Worm (Caenorhabditis elegans) whole organism, L4 larva: ENCODE data around the gene R07D5.2.

Experiments used
- F26F4.8 ChIP-seq: fragments of 200-800 bp; sonication (Bioruptor generic); conservative IDR thresholded peaks from 2 replicates; pipeline ENCODE4 v1.3.6; 2022; ENCODE audit warnings: missing genetic modification characterization, missing compliant biosample characterization
- F44E2.7 ChIP-seq: fragments of 200-800 bp; sonication (Bioruptor generic); IDR thresholded peaks from 2 replicates; pipeline ENCODE4 v2.1.2; 2022; ENCODE audit warnings: missing genetic modification characterization, missing compliant biosample characterization
- F49E8.2 ChIP-seq: sonication (generic microtip); optimal IDR thresholded peaks from 2 replicates; lab custom pipeline; 2016; ENCODE audit warnings: missing compliant biosample characterization, mild to moderate bottlenecking, missing genetic modification characterization, borderline replicate concordance
- R02D3.7 ChIP-seq: fragments of 150-350 bp; sonication (generic microtip); optimal IDR thresholded peaks from 3 replicates; lab custom pipeline; 2014; ENCODE audit warnings: missing biosample characterization, missing genetic modification characterization
- ZK337.2 ChIP-seq: fragments of 200-800 bp; sonication (Bioruptor generic); IDR thresholded peaks from 2 replicates; pipeline ENCODE4 v1.3.6; 2022; ENCODE audit warnings: missing genetic modification reagents, missing genetic modification characterization, missing compliant biosample characterization
- ceh-20 ChIP-seq: fragments of 200-800 bp; sonication (Bioruptor generic); IDR thresholded peaks from 2 replicates; pipeline ENCODE4 v1.3.6; 2022; ENCODE audit warnings: missing genetic modification reagents, missing genetic modification characterization, missing compliant biosample characterization
- ceh-28 ChIP-seq: fragments of 150-350 bp; optimal IDR thresholded peaks from 2 replicates; lab custom pipeline; 2014; ENCODE audit warnings: missing biosample characterization, missing genetic modification reagents, missing genetic modification characterization
- ceh-32 ChIP-seq: sonication (generic microtip); optimal IDR thresholded peaks from 2 replicates; lab custom pipeline; 2016; ENCODE audit warnings: mild to moderate bottlenecking, missing genetic modification characterization, missing compliant biosample characterization; ENCODE audit not compliant: poor library complexity
- ceh-62 ChIP-seq: sonication (generic microtip); optimal IDR thresholded peaks from 2 replicates; lab custom pipeline; 2017; ENCODE audit warnings: missing biosample characterization, missing genetic modification characterization
- cey-2 ChIP-seq: sonication (generic microtip); optimal IDR thresholded peaks from 3 replicates; lab custom pipeline; 2017; ENCODE audit warnings: missing genetic modification characterization, mild to moderate bottlenecking, missing compliant biosample characterization, antibody characterized with exemption, borderline replicate concordance; ENCODE audit not compliant: insufficient read depth
- daf-8 ChIP-seq: fragments of 200-800 bp; sonication (Bioruptor generic); IDR thresholded peaks from 2 replicates; pipeline ENCODE4 v1.3.6; 2022; ENCODE audit warnings: missing genetic modification characterization, missing compliant biosample characterization
- dpl-1 ChIP-seq: fragments of 150-350 bp; optimal IDR thresholded peaks from 2 replicates; lab custom pipeline; 2014; ENCODE audit warnings: missing biosample characterization, missing genetic modification reagents, missing genetic modification characterization
- egl-27 ChIP-seq: sonication (generic microtip); optimal IDR thresholded peaks from 3 replicates; lab custom pipeline; 2017; ENCODE audit warnings: missing biosample characterization, missing genetic modification reagents, missing genetic modification characterization
- egl-43 ChIP-seq: fragments of 200-800 bp; sonication (Bioruptor generic); IDR thresholded peaks from 2 replicates; pipeline ENCODE4 v1.3.6; 2022; ENCODE audit warnings: missing genetic modification reagents, missing genetic modification characterization, missing compliant biosample characterization
- hif-1 ChIP-seq, 2 experiments: sonication (generic microtip); optimal IDR thresholded peaks; 2 replicates each; lab custom pipeline; 2016 to 2017; ENCODE audit warnings: missing compliant biosample characterization in 2 of 2, missing genetic modification characterization in 2 of 2, missing genetic modification reagents in 2 of 2, missing genotype in 2 of 2, mild to moderate bottlenecking in 1 of 2
- hlh-11 ChIP-seq: fragments of 200-800 bp; sonication (Bioruptor generic); optimal IDR thresholded peaks from 2 replicates; lab custom pipeline; 2018; ENCODE audit warnings: mild to moderate bottlenecking, missing genetic modification characterization, missing compliant biosample characterization
- hlh-30 ChIP-seq: sonication (generic microtip); optimal IDR thresholded peaks from 2 replicates; lab custom pipeline; 2017; ENCODE audit warnings: antibody characterized with exemption, mild to moderate bottlenecking, missing genetic modification characterization, missing compliant biosample characterization; ENCODE audit not compliant: insufficient read depth
- hmg-1.1 ChIP-seq: fragments of 200-800 bp; sonication (Bioruptor generic); IDR thresholded peaks from 2 replicates; pipeline ENCODE4 v1.3.6; 2022; ENCODE audit warnings: missing genetic modification reagents, missing genetic modification characterization, missing compliant biosample characterization
- jun-1 ChIP-seq: fragments of 150-350 bp; optimal IDR thresholded peaks from 2 replicates; lab custom pipeline; 2014; ENCODE audit warnings: missing biosample characterization, missing genetic modification reagents, missing genetic modification characterization
- lin-13 ChIP-seq: fragments of 150-350 bp; optimal IDR thresholded peaks from 2 replicates; lab custom pipeline; 2014; ENCODE audit warnings: missing biosample characterization, missing genetic modification reagents, missing genetic modification characterization
- lin-15B ChIP-seq: fragments of 150-350 bp; sonication (generic microtip); optimal IDR thresholded peaks from 3 replicates; lab custom pipeline; 2014; ENCODE audit warnings: missing biosample characterization, missing genetic modification characterization
- mdl-1 ChIP-seq, 2 experiments: fragments of 150-350 bp in 1 of 2; sonication (generic microtip) in 1 of 2; optimal IDR thresholded peaks; 2 replicates each; lab custom pipeline; 2014 to 2017; ENCODE audit warnings: missing biosample characterization in 2 of 2, missing genetic modification characterization in 2 of 2
- mdt-29 ChIP-seq: fragments of 200-800 bp; sonication (Bioruptor generic); IDR thresholded peaks from 2 replicates; pipeline ENCODE4 v1.3.6; 2022; ENCODE audit warnings: missing genetic modification reagents, missing genetic modification characterization, missing compliant biosample characterization
- mes-2 ChIP-seq: sonication (generic microtip); optimal IDR thresholded peaks from 2 replicates; lab custom pipeline; 2016; ENCODE audit warnings: missing genotype, mild to moderate bottlenecking, missing genetic modification characterization, missing compliant biosample characterization; ENCODE audit not compliant: poor library complexity, severe bottlenecking
- nhr-111 ChIP-seq: fragments of 200-800 bp; sonication (Bioruptor generic); optimal IDR thresholded peaks from 2 replicates; lab custom pipeline; 2018; ENCODE audit warnings: mild to moderate bottlenecking, missing genetic modification characterization, missing compliant biosample characterization
- nhr-25 ChIP-seq: sonication (generic microtip); optimal IDR thresholded peaks from 2 replicates; lab custom pipeline; 2017; ENCODE audit warnings: missing genetic modification characterization, mild to moderate bottlenecking, missing compliant biosample characterization, antibody characterized with exemption, moderate library complexity, borderline replicate concordance; ENCODE audit not compliant: insufficient read depth
- nhr-28 ChIP-seq: fragments of 150-350 bp; optimal IDR thresholded peaks from 2 replicates; lab custom pipeline; 2014; ENCODE audit warnings: missing biosample characterization, missing genetic modification characterization
- nhr-6 ChIP-seq: fragments of 150-350 bp; optimal IDR thresholded peaks from 2 replicates; lab custom pipeline; 2014; ENCODE audit warnings: missing biosample characterization, missing genetic modification characterization
- rbr-2 ChIP-seq: sonication (generic microtip); optimal IDR thresholded peaks from 2 replicates; lab custom pipeline; 2016; ENCODE audit warnings: missing genotype, missing genetic modification characterization, missing compliant biosample characterization
- saeg-2 ChIP-seq: fragments of 200-800 bp; sonication (Bioruptor generic); IDR thresholded peaks from 2 replicates; pipeline ENCODE4 v1.3.6; 2022; ENCODE audit warnings: missing genetic modification reagents, missing genetic modification characterization, missing compliant biosample characterization
- set-16 ChIP-seq: fragments of 200-800 bp; sonication (Bioruptor generic); IDR thresholded peaks from 2 replicates; pipeline ENCODE4 v1.3.6; 2022; ENCODE audit warnings: missing genetic modification reagents, missing genetic modification characterization, missing compliant biosample characterization
- snpc-1.2 ChIP-seq: fragments of 200-800 bp; sonication (Bioruptor generic); IDR thresholded peaks from 2 replicates; pipeline ENCODE4 v1.3.6; 2022; ENCODE audit warnings: missing genetic modification reagents, missing genetic modification characterization, missing compliant biosample characterization
- spr-1 ChIP-seq: sonication (generic microtip); optimal IDR thresholded peaks from 2 replicates; lab custom pipeline; 2016; ENCODE audit warnings: mild to moderate bottlenecking, missing genetic modification characterization, missing compliant biosample characterization
- spr-3 ChIP-seq: fragments of 200-800 bp; sonication (Bioruptor generic); optimal IDR thresholded peaks from 2 replicates; lab custom pipeline; 2018; ENCODE audit warnings: mild to moderate bottlenecking, missing genetic modification characterization, missing compliant biosample characterization
- tra-1 ChIP-seq: fragments of 200-800 bp; sonication (Bioruptor generic); IDR thresholded peaks from 2 replicates; pipeline ENCODE4 v1.3.6; 2022; ENCODE audit warnings: missing genetic modification reagents, missing genetic modification characterization, missing compliant biosample characterization
- unc-130 ChIP-seq: sonication (generic microtip); optimal IDR thresholded peaks from 2 replicates; lab custom pipeline; 2016; ENCODE audit warnings: missing genetic modification reagents, missing genetic modification characterization, missing compliant biosample characterization
- unc-62 ChIP-seq, 3 experiments: fragments of 150-350 bp in 1 of 3; sonication (generic microtip); optimal IDR thresholded peaks in 2 of 3; peaks in 1 of 3; 1 replicate in 1 of 3; 2 replicates in 2 of 3; lab custom pipeline; 2014 to 2017; ENCODE audit warnings: missing biosample characterization in 3 of 3, missing genetic modification characterization in 3 of 3, missing genetic modification reagents in 3 of 3, missing genotype in 1 of 3
- vab-7 ChIP-seq: fragments of 200-800 bp; sonication (Bioruptor generic); IDR thresholded peaks from 2 replicates; pipeline ENCODE4 v1.3.6; 2022; ENCODE audit warnings: missing genetic modification reagents, missing genetic modification characterization, missing compliant biosample characterization
- zfp-2 ChIP-seq: sonication (generic microtip); optimal IDR thresholded peaks from 2 replicates; lab custom pipeline; 2016; ENCODE audit warnings: mild to moderate bottlenecking, missing genetic modification characterization, missing compliant biosample characterization
- ztf-7 ChIP-seq: fragments of 150-350 bp; optimal IDR thresholded peaks from 2 replicates; lab custom pipeline; 2014; ENCODE audit warnings: missing biosample characterization, missing genetic modification characterization

R07D5.2 gene

DNA sequence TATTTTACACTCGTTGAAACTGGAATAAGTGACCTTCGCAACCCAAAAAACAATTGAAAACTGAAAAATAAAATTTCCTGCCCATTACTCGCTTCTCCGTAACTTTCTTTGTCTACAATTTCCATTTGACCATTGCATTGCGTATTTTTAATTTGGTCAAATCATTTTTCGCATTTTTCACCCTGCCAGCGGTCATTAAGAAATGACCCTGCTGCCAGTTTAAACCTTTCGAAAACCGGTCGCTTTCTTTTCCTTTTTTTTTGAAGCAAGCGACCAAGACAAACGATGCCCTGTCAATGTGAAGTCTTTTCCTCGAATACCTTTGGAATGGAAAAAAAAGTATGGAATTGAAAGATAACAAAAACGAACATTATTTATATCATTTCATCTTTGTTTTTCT lies 44.5 kb upstream of the R07D5.2 start:
- TF ChIP-seq zfp-2 (no peak), mdl-1 (tag; optimal IDR thresholded peaks at IDR 0.05; lab: Kevin White, UChicago) (no peak), F44E2.7 (GFP tag; lab: Robert Waterston, UW) (no peak), ztf-7 (tag; lab: Kevin White, UChicago) (no peak), F26F4.8 (GFP tag; lab: Robert Waterston, UW) (no peak), unc-62 (GFP tag; optimal IDR thresholded peaks at IDR 0.05 in 1 of 2; lab: Kevin White, UChicago) (peak in 1 of 2 experiments; percentile 41), unc-62 (tag; optimal IDR thresholded peaks at IDR 0.05; lab: Kevin White, UChicago) (no peak), nhr-6 (tag; lab: Kevin White, UChicago) (no peak), nhr-25 (tag; lab: Kevin White, UChicago) (no peak), ZK337.2 (GFP tag; lab: Robert Waterston, UW) (no peak), jun-1 (tag; lab: Kevin White, UChicago) (no peak), vab-7 (GFP tag; lab: Robert Waterston, UW) (no peak), spr-1 (no peak), cey-2 (peak; percentile 23), hif-1 (tag; optimal IDR thresholded peaks at IDR 0.05; lab: Kevin White, UChicago) (no peak), lin-13 (GFP tag; lab: Kevin White, UChicago) (no peak), hmg-1.1 (GFP tag; lab: Robert Waterston, UW) (no peak), unc-130 (GFP tag; lab: Kevin White, UChicago) (no peak), set-16 (GFP tag; lab: Robert Waterston, UW) (no peak), spr-3 (GFP tag; lab: Kevin White, UChicago) (no peak), snpc-1.2 (GFP tag; lab: Robert Waterston, UW) (no peak), hlh-11 (no peak), ceh-28 (no peak), egl-27 (tag; lab: Kevin White, UChicago) (no peak), R02D3.7 (tag; lab: Kevin White, UChicago) (no peak), egl-43 (GFP tag; lab: Robert Waterston, UW) (no peak), tra-1 (GFP tag; lab: Robert Waterston, UW) (peak; percentile 44; the same call in 1 of the 2 replicates), hlh-30 (tag; lab: Kevin White, UChicago) (no peak), dpl-1 (no peak), nhr-28 (peak; percentile 2), rbr-2 (tag; lab: Kevin White, UChicago) (no peak), saeg-2 (no peak), nhr-111 (GFP tag; lab: Kevin White, UChicago) (no peak), daf-8 (GFP tag; lab: Robert Waterston, UW) (no peak), F49E8.2 (tag; lab: Kevin White, UChicago) (no peak), lin-15B (tag; lab: Kevin White, UChicago) (no peak), mdt-29 (GFP tag; lab: Robert Waterston, UW) (no peak), ceh-20 (GFP tag; lab: Robert Waterston, UW) (peak; percentile 36; the same call in 1 of the 2 replicates), ceh-32 (tag; lab: Kevin White, UChicago) (no peak), ceh-62 (tag; lab: Kevin White, UChicago) (no peak)

DNA sequence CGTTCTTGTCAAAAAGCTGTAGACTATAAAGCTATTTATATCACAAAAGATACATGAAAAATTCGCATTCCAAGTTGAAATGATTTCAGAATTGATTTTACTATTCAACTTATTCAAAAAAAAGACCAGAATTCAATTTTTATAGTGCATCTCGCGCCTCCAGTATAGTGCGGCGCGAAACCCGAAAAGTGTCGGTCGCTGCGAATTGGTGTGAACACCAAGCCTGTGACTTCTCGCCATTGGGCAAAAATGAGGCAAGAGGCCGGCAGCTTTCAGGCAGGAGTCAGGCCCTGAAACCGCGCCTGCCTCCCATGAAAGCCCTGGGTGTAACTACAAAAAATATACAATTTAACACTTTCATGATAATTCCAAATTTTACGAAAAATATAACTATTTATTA lies 42.9 kb upstream of the R07D5.2 start:
- TF ChIP-seq mes-2 (tag; lab: Kevin White, UChicago) (no peak), set-16 (GFP tag; lab: Robert Waterston, UW) (peak; percentile 21; the same call in 1 of the 2 replicates)
- TF ChIP-seq, all 104 proteins: peak for 1
